Fruit fly (Drosophila melanogaster) S2 (cell line): ENCODE measurements around the gene vret.

Source experiments
- CG8478 ChIP-seq: fragments of >200 bp; optimal IDR thresholded peaks from 2 replicates; lab custom pipeline; 2018
- CTCF ChIP-seq, 2 experiments: fragments of >200 bp; optimal IDR thresholded peaks; 2 replicates each; lab custom pipeline; 2018

dm6 chr3R:22768633-22769032 lies 23.3 kb upstream of the vret start, which contains the start of gene CG43091:
- TF ChIP-seq CTCF (optimal IDR thresholded peaks at IDR 0.05; lab: Kevin White, UChicago) (no peak), CG8478 (lab: Kevin White, UChicago) (no peak)
